Worm (Caenorhabditis elegans) whole organism, young adult: Measurements from ENCODE around the gene R05A10.8.

Source experiments
- B0019.2 ChIP-seq: fragments of 200-800 bp; sonication (Bioruptor generic); conservative IDR thresholded peaks from 2 replicates; pipeline ENCODE4 v1.3.6; 2022; ENCODE audit warnings: missing genetic modification reagents, missing genetic modification characterization, missing compliant biosample characterization
- C06A6.2 ChIP-seq: fragments of 200-800 bp; sonication (Bioruptor generic); conservative IDR thresholded peaks from 2 replicates; pipeline ENCODE4 v1.3.6; 2022; ENCODE audit warnings: missing genetic modification characterization, missing compliant biosample characterization
- F23B12.7 ChIP-seq: sonication (generic microtip); optimal IDR thresholded peaks from 2 replicates; lab custom pipeline; 2017; ENCODE audit warnings: missing genetic modification characterization, mild to moderate bottlenecking, missing compliant biosample characterization, antibody characterized with exemption, moderate library complexity; ENCODE audit not compliant: insufficient read depth
- F33H1.4 ChIP-seq: fragments of 200-800 bp; sonication (Bioruptor generic); IDR thresholded peaks from 2 replicates; pipeline ENCODE4 v1.3.6; 2022; ENCODE audit warnings: missing genetic modification reagents, missing genetic modification characterization, missing compliant biosample characterization
- F37B4.10 ChIP-seq: fragments of 200-800 bp; sonication (Bioruptor generic); IDR thresholded peaks from 2 replicates; pipeline ENCODE4 v1.3.6; 2022; ENCODE audit warnings: missing genetic modification characterization, missing compliant biosample characterization
- F57C9.4 ChIP-seq: sonication (generic microtip); optimal IDR thresholded peaks from 2 replicates; lab custom pipeline; 2017; ENCODE audit warnings: mild to moderate bottlenecking, missing genetic modification characterization, missing compliant biosample characterization
- K11D2.4 ChIP-seq: fragments of 200-800 bp; sonication (Bioruptor generic); IDR thresholded peaks from 2 replicates; pipeline ENCODE4 v1.3.6; 2022; ENCODE audit warnings: missing genetic modification reagents, missing genetic modification characterization, missing compliant biosample characterization
- K12H6.12 ChIP-seq: fragments of 200-800 bp; sonication (Bioruptor generic); optimal IDR thresholded peaks from 2 replicates; lab custom pipeline; 2018; ENCODE audit warnings: mild to moderate bottlenecking, missing genetic modification characterization, missing compliant biosample characterization
- akir-1 ChIP-seq: fragments of 200-800 bp; sonication (Bioruptor generic); optimal IDR thresholded peaks from 2 replicates; lab custom pipeline; 2018; ENCODE audit warnings: mild to moderate bottlenecking, missing genetic modification characterization, moderate library complexity, missing compliant biosample characterization
- ama-1 ChIP-seq, 3 experiments: fragments of 150-350 bp in 1 of 3; sonication (generic microtip) in 2 of 3; optimal IDR thresholded peaks; 2 replicates each; lab custom pipeline; 2014 to 2018; ENCODE audit warnings: missing biosample characterization in 2 of 3, missing genetic modification characterization in 2 of 3, missing genetic modification reagents in 2 of 3
- aptf-3 ChIP-seq: fragments of 200-800 bp; sonication (Bioruptor generic); IDR thresholded peaks from 2 replicates; pipeline ENCODE4 v1.3.6; 2022; ENCODE audit warnings: missing genetic modification characterization, missing compliant biosample characterization
- atf-7 ChIP-seq: sonication (generic microtip); optimal IDR thresholded peaks from 2 replicates; lab custom pipeline; 2017; ENCODE audit warnings: mild to moderate bottlenecking, missing genetic modification characterization, missing compliant biosample characterization
- attf-5 ChIP-seq: fragments of 200-800 bp; sonication (Bioruptor generic); optimal IDR thresholded peaks from 2 replicates; lab custom pipeline; 2018; ENCODE audit warnings: mild to moderate bottlenecking, missing genetic modification characterization, missing compliant biosample characterization
- bed-2 ChIP-seq: fragments of 200-800 bp; sonication (Bioruptor generic); IDR thresholded peaks from 2 replicates; pipeline ENCODE4 v1.3.6; 2022; ENCODE audit warnings: missing genetic modification reagents, missing genetic modification characterization, missing compliant biosample characterization
- cebp-2 ChIP-seq: fragments of 200-800 bp; sonication (Bioruptor generic); IDR thresholded peaks from 2 replicates; pipeline ENCODE4 v1.3.6; 2022; ENCODE audit warnings: missing genetic modification characterization, missing compliant biosample characterization
- ceh-100 ChIP-seq: fragments of 200-800 bp; sonication (Bioruptor generic); IDR thresholded peaks from 2 replicates; pipeline ENCODE4 v1.3.6; 2022; ENCODE audit warnings: missing genetic modification reagents, missing genetic modification characterization, missing compliant biosample characterization
- dox-1 ChIP-seq: fragments of 200-800 bp; sonication (Bioruptor generic); IDR thresholded peaks from 2 replicates; pipeline ENCODE4 v1.3.6; 2022; ENCODE audit warnings: missing genetic modification reagents, missing genetic modification characterization, missing compliant biosample characterization
- egl-18 ChIP-seq: fragments of 200-800 bp; sonication (Bioruptor generic); IDR thresholded peaks from 2 replicates; pipeline ENCODE4 v1.3.6; 2022; ENCODE audit warnings: missing genetic modification reagents, missing genetic modification characterization, missing compliant biosample characterization
- egl-44 ChIP-seq: fragments of 200-800 bp; sonication (Bioruptor generic); IDR thresholded peaks from 2 replicates; pipeline ENCODE4 v1.3.6; 2022; ENCODE audit warnings: missing genetic modification reagents, missing genetic modification characterization, missing compliant biosample characterization
- ets-4 ChIP-seq: fragments of 200-800 bp; sonication (Bioruptor generic); optimal IDR thresholded peaks from 2 replicates; lab custom pipeline; 2018; ENCODE audit warnings: mild to moderate bottlenecking, missing genetic modification characterization, missing compliant biosample characterization
- hsf-1 ChIP-seq: fragments of 200-800 bp; sonication (Bioruptor generic); IDR thresholded peaks from 2 replicates; pipeline ENCODE4 v1.3.6; 2022; ENCODE audit warnings: missing genetic modification reagents, missing genetic modification characterization, missing compliant biosample characterization
- lin-35 ChIP-seq, 3 experiments: fragments of 150-350 bp in 2 of 3; sonication (generic microtip) in 1 of 3; optimal IDR thresholded peaks; 2 replicates each; lab custom pipeline; 2014 to 2018; ENCODE audit warnings: missing biosample characterization in 3 of 3, missing genetic modification characterization in 3 of 3, missing genetic modification reagents in 3 of 3
- lir-1 ChIP-seq: fragments of 200-800 bp; sonication (Bioruptor generic); conservative IDR thresholded peaks from 2 replicates; pipeline ENCODE4 v1.3.6; 2022; ENCODE audit warnings: missing genetic modification reagents, missing genetic modification characterization, missing compliant biosample characterization
- mcd-1 ChIP-seq: fragments of 200-800 bp; sonication (Bioruptor generic); IDR thresholded peaks from 2 replicates; pipeline ENCODE4 v1.3.6; 2022; ENCODE audit warnings: missing genetic modification reagents, missing genetic modification characterization, missing compliant biosample characterization
- mes-4 ChIP-seq: sonication (generic microtip); optimal IDR thresholded peaks from 2 replicates; lab custom pipeline; 2016; ENCODE audit warnings: missing genotype, missing genetic modification characterization, missing compliant biosample characterization
- nfyb-1 ChIP-seq: fragments of 200-800 bp; sonication (Bioruptor generic); IDR thresholded peaks from 2 replicates; pipeline ENCODE4 v1.3.6; 2022; ENCODE audit warnings: missing genetic modification reagents, missing genetic modification characterization, missing compliant biosample characterization
- nhr-179 ChIP-seq: sonication (generic microtip); optimal IDR thresholded peaks from 2 replicates; lab custom pipeline; 2016; ENCODE audit warnings: mild to moderate bottlenecking, missing genetic modification characterization, missing compliant biosample characterization
- pbrm-1 ChIP-seq: fragments of 200-800 bp; sonication (Bioruptor generic); IDR thresholded peaks from 2 replicates; pipeline ENCODE4 v1.3.6; 2022; ENCODE audit warnings: missing genetic modification reagents, missing genetic modification characterization, missing compliant biosample characterization
- rec-8 ChIP-seq, 2 experiments: sonication (generic microtip); optimal IDR thresholded peaks; 2 replicates each; lab custom pipeline; 2016; ENCODE audit warnings: mild to moderate bottlenecking in 2 of 2, missing genetic modification characterization in 2 of 2, missing genetic modification reagents in 2 of 2, missing genotype in 2 of 2, missing biosample characterization in 1 of 2, missing compliant biosample characterization in 1 of 2, moderate library complexity in 1 of 2
- snpc-1.3 ChIP-seq: sonication (generic microtip); optimal IDR thresholded peaks from 2 replicates; lab custom pipeline; 2017; ENCODE audit warnings: missing genetic modification characterization, mild to moderate bottlenecking, missing compliant biosample characterization, antibody characterized with exemption, moderate library complexity, missing genotype, missing genetic modification reagents; ENCODE audit not compliant: insufficient read depth
- snpc-4 ChIP-seq, 5 experiments: fragments of 150-350 bp in 1 of 5; sonication (generic microtip) in 4 of 5; optimal IDR thresholded peaks; 2 replicates each; lab custom pipeline; 2014 to 2018; ENCODE audit warnings: missing genetic modification characterization in 5 of 5, missing biosample characterization in 3 of 5, antibody characterized with exemption in 2 of 5, mild to moderate bottlenecking in 2 of 5, missing compliant biosample characterization in 2 of 5, missing genotype in 2 of 5, moderate library complexity in 2 of 5, missing genetic modification reagents in 1 of 5
- somi-1 ChIP-seq: fragments of 200-800 bp; sonication (Bioruptor generic); optimal IDR thresholded peaks from 2 replicates; lab custom pipeline; 2018; ENCODE audit warnings: mild to moderate bottlenecking, missing genetic modification characterization, missing compliant biosample characterization
- tlf-1 ChIP-seq: fragments of 200-800 bp; sonication (Bioruptor generic); optimal IDR thresholded peaks from 2 replicates; lab custom pipeline; 2018; ENCODE audit warnings: mild to moderate bottlenecking, missing genetic modification characterization, missing compliant biosample characterization
- unc-62 ChIP-seq: fragments of 150-350 bp; optimal IDR thresholded peaks from 2 replicates; lab custom pipeline; 2014; ENCODE audit warnings: missing biosample characterization, missing genetic modification reagents, missing genetic modification characterization

The R05A10.8 gene

DNA sequence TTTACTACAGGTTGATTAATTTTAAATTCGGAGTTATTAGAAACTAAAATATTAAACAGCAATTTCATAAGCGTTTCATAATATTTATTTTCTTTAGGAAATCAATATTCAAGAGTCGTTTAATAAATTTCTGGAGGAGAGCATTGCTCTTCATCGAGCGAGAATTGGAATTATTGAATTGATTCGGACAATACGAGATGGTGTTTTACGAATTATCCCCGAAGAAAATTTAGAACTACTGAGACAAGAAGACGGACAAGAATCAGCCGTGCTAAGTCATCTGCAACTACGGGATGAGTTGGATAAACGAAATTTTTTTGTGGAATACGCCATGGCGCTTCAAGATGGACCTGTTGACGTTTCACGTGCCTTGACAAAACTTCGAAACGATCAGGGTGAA, 36.3 kb upstream of the R05A10.8 start:
- no peak for TF ChIP-seq nfyb-1 (GFP tag; lab: Robert Waterston, UW)
- TF ChIP-seq ets-4 (GFP tag; lab: Kevin White, UChicago) = no peak
- TF ChIP-seq somi-1 (GFP tag; lab: Kevin White, UChicago) = no peak
- TF ChIP-seq akir-1 = no peak
- TF ChIP-seq nhr-179 (tag; lab: Kevin White, UChicago) = no peak
- TF ChIP-seq attf-5 = no peak
- TF ChIP-seq F37B4.10 (GFP tag; lab: Robert Waterston, UW) = no peak
- no peak for TF ChIP-seq K12H6.12 (tag; lab: Kevin White, UChicago)
- no peak for TF ChIP-seq F57C9.4
- TF ChIP-seq hsf-1 = no peak
- TF ChIP-seq cebp-2 (GFP tag; lab: Robert Waterston, UW) = no peak

ce11 chrIV:14193196-14193595, 35.2 kb upstream of the R05A10.8 start, which contains the start of gene K01G12.3:
K01G12.3 (plus strand) TSS chrIV:14193496.
- TF ChIP-seq tlf-1 (no peak), unc-62 (GFP tag; lab: Kevin White, UChicago) (no peak), dox-1 (GFP tag; lab: Robert Waterston, UW) (no peak), B0019.2 (no peak)
- TF ChIP-seq, all 124 proteins: peak for 0

DNA sequence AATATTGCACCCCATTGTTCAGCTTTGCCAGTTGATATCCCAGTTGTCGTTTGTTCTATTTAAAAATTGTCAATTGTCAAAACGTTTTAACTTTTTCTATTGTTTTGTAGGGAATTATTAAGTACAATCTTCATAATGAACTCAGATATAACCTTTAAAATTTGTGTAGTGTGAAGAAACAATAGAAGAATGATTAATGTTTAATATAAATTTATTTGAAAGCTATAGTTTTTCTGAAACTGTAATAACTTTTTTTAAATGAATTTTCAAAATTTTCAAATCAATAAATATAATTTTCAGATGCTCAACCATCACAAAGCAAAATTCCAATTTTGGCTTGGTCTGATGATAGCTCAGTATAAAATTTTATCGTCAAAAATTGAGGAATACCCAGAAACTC, 33.9 kb upstream of the R05A10.8 start, which contains the start of gene K01G12.22:
Gene K01G12.22 (plus strand): TSS at position 301 of the 400 bp plus-strand sequence.
- no peak for TF ChIP-seq ceh-100 (GFP tag; lab: Robert Waterston, UW)
- TF ChIP-seq ama-1 (optimal IDR thresholded peaks at IDR 0.05; lab: Kevin White, UChicago) = no peak
- no peak for TF ChIP-seq ama-1 (GFP tag; optimal IDR thresholded peaks at IDR 0.05; lab: Kevin White, UChicago)
- no peak for TF ChIP-seq pbrm-1 (GFP tag; lab: Robert Waterston, UW)
- no peak for TF ChIP-seq K11D2.4
- TF ChIP-seq atf-7 = no peak
- TF ChIP-seq mcd-1 (GFP tag; lab: Robert Waterston, UW) = no peak
- TF ChIP-seq aptf-3 (GFP tag; lab: Robert Waterston, UW) = no peak
- no peak for TF ChIP-seq lin-35 (GFP tag; optimal IDR thresholded peaks at IDR 0.05; lab: Kevin White, UChicago)
- TF ChIP-seq egl-44 = no peak
- TF ChIP-seq snpc-1.3 (tag; lab: Kevin White, UChicago) = no peak

ce11 chrIV:14186264-14186663, 28.3 kb upstream of the R05A10.8 start:
- TF ChIP-seq C06A6.2 (GFP tag; lab: Robert Waterston, UW) (no peak), lir-1 (GFP tag; lab: Robert Waterston, UW) (no peak), mes-4 (no peak), rec-8 (tag; optimal IDR thresholded peaks at IDR 0.05; lab: Kevin White, UChicago) (no peak), hsf-1 (no peak), bed-2 (no peak), F33H1.4 (GFP tag; lab: Robert Waterston, UW) (no peak), F23B12.7 (no peak)
- TF ChIP-seq, all 124 proteins: peak for 0

DNA sequence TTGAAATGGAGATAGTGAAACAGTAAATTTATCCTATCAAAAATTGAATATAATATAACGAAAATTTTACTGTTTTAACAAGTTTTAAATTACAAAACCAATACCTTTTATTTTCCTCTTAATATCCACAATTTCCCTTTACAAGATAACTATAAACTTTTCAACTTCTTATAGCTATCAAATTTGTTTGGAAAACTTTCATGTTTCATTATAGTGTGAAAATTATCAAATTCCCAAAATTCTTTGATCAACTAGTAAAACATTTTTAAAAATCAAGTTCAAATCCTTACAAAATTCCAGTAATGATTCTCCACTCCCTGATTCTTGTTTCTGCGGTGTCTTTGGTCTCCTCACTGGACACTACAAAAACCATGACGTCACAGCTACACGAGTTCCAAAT, 24.1 kb upstream of the R05A10.8 start, which contains the start of gene R05A10.1:
Gene R05A10.1 (plus strand): TSS at position 301 of the 400 bp plus-strand sequence.
- no peak for TF ChIP-seq egl-18
- peak; percentile 30 for TF ChIP-seq snpc-4 (GFP tag; optimal IDR thresholded peaks at IDR 0.05; lab: Kevin White, UChicago)
- no peak for TF ChIP-seq snpc-4 (tag; optimal IDR thresholded peaks at IDR 0.05; lab: Kevin White, UChicago)
- TF ChIP-seq, all 124 proteins: peak for 1
